Fruit fly (Drosophila melanogaster) whole organism, pupa: ENCODE measurements around the gene Iyd.

Experiments
- CG8301 ChIP-seq: fragments of 200-800 bp; sonication (Bioruptor generic); optimal IDR thresholded peaks from 2 replicates; lab custom pipeline; 2018; ENCODE audit warnings: missing biosample characterization, mild to moderate bottlenecking, missing genetic modification characterization
- EcR ChIP-seq: fragments of 200-800 bp; sonication (Bioruptor generic); optimal IDR thresholded peaks from 3 replicates; lab custom pipeline; 2019; ENCODE audit warnings: missing biosample characterization, missing genetic modification characterization, mild to moderate bottlenecking, moderate library complexity, missing genetic modification reagents
- gl ChIP-seq: fragments of 200-800 bp; sonication (Bioruptor generic); optimal IDR thresholded peaks from 2 replicates; lab custom pipeline; 2018; ENCODE audit warnings: missing biosample characterization, mild to moderate bottlenecking, missing genetic modification characterization
- rn ChIP-seq: fragments of 200-800 bp; sonication (Bioruptor generic); IDR thresholded peaks from 2 replicates; pipeline ENCODE4 v1.3.6; 2022; ENCODE audit warnings: missing biosample characterization, missing genetic modification characterization

- TF ChIP-seq gl (no peak), CG8301 (tag; lab: Kevin White, UChicago) (no peak), rn (GFP tag; lab: Robert Waterston, UW) (no peak), EcR (GFP tag; lab: Kevin White, UChicago) (no peak)
Observed at dm6 chr3L:11085810-11086209, 10.2 kb downstream of the Iyd start.
